Worm (Caenorhabditis elegans) whole organism, early embryonic: Measurements from ENCODE around the gene F09E10.7.

Source experiments
- B0310.2 ChIP-seq: sonication (generic microtip); optimal IDR thresholded peaks from 2 replicates; lab custom pipeline; 2016; ENCODE audit warnings: mild to moderate bottlenecking, missing genetic modification characterization, missing compliant biosample characterization
- F13C5.2 ChIP-seq: sonication (generic microtip); optimal IDR thresholded peaks from 2 replicates; lab custom pipeline; 2017; ENCODE audit warnings: mild to moderate bottlenecking, missing genetic modification characterization, inconsistent platforms, missing compliant biosample characterization
- aly-1 ChIP-seq: sonication (generic microtip); optimal IDR thresholded peaks from 2 replicates; lab custom pipeline; 2016; ENCODE audit warnings: missing genetic modification characterization, missing compliant biosample characterization
- ama-1 ChIP-seq: fragments of 150-350 bp; optimal IDR thresholded peaks from 2 replicates; lab custom pipeline; 2014
- ceh-13 ChIP-seq: fragments of 200-800 bp; sonication (Bioruptor generic); optimal IDR thresholded peaks from 2 replicates; lab custom pipeline; 2018; ENCODE audit warnings: mild to moderate bottlenecking, missing genetic modification characterization, missing compliant biosample characterization
- ceh-36 ChIP-seq: sonication (generic microtip); optimal IDR thresholded peaks from 2 replicates; lab custom pipeline; 2016; ENCODE audit warnings: missing genetic modification characterization, inconsistent platforms, missing compliant biosample characterization
- ets-7 ChIP-seq: sonication (generic microtip); optimal IDR thresholded peaks from 2 replicates; lab custom pipeline; 2016; ENCODE audit warnings: missing genotype, missing genetic modification characterization, missing compliant biosample characterization
- flt-1 ChIP-seq: fragments of 200-800 bp; sonication (Bioruptor generic); IDR thresholded peaks from 2 replicates; pipeline ENCODE4 v1.3.6; 2022; ENCODE audit warnings: missing genetic modification characterization, missing compliant biosample characterization
- hmbx-1 ChIP-seq: sonication (generic microtip); optimal IDR thresholded peaks from 2 replicates; lab custom pipeline; 2016; ENCODE audit warnings: mild to moderate bottlenecking, missing genetic modification characterization, missing compliant biosample characterization
- hmg-4 ChIP-seq: fragments of 200-800 bp; sonication (Bioruptor generic); optimal IDR thresholded peaks from 2 replicates; lab custom pipeline; 2018; ENCODE audit warnings: mild to moderate bottlenecking, missing genetic modification characterization, missing compliant biosample characterization
- hnd-1 ChIP-seq: sonication (generic microtip); optimal IDR thresholded peaks from 2 replicates; lab custom pipeline; 2016; ENCODE audit warnings: missing genetic modification characterization, missing compliant biosample characterization
- pes-1 ChIP-seq: fragments of 200-800 bp; sonication (Bioruptor generic); IDR thresholded peaks from 2 replicates; pipeline ENCODE4 v1.3.6; 2022; ENCODE audit warnings: missing genetic modification reagents, missing genetic modification characterization, missing compliant biosample characterization
- scrt-1 ChIP-seq: fragments of 200-800 bp; sonication (Bioruptor generic); IDR thresholded peaks from 2 replicates; pipeline ENCODE4 v1.3.6; 2022; ENCODE audit warnings: missing genetic modification characterization, missing compliant biosample characterization
- sea-1 ChIP-seq: fragments of 200-800 bp; sonication (Bioruptor generic); conservative IDR thresholded peaks from 2 replicates; pipeline ENCODE4 v1.3.6; 2022; ENCODE audit warnings: missing genetic modification characterization, missing compliant biosample characterization
- tbx-11 ChIP-seq: fragments of 200-800 bp; sonication (Bioruptor generic); IDR thresholded peaks from 2 replicates; pipeline ENCODE4 v1.3.6; 2022; ENCODE audit warnings: missing genetic modification characterization, missing compliant biosample characterization
- tbx-37 ChIP-seq: fragments of 200-800 bp; sonication (Bioruptor generic); conservative IDR thresholded peaks from 2 replicates; pipeline ENCODE4 v1.3.6; 2022; ENCODE audit warnings: missing genetic modification reagents, missing genetic modification characterization, missing compliant biosample characterization
- tra-4 ChIP-seq: sonication (generic microtip); optimal IDR thresholded peaks from 2 replicates; lab custom pipeline; 2017; ENCODE audit warnings: missing genetic modification characterization, missing compliant biosample characterization

F09E10.7 gene

ce11 chrX:1473794-1474193 is 27.9 kb downstream of the F09E10.7 start:
- TF ChIP-seq B0310.2 (tag; lab: Kevin White, UChicago) (no peak), hnd-1 (no peak)

ce11 chrX:1472880-1473279 is 28.8 kb downstream of the F09E10.7 start, which contains the start of gene D1005.5:
TSS of gene D1005.5 (minus strand) at chrX:1472980.
- TF ChIP-seq ceh-36 (tag; lab: Kevin White, UChicago) (no peak), B0310.2 (tag; lab: Kevin White, UChicago) (no peak), hmg-4 (no peak), tra-4 (tag; lab: Kevin White, UChicago) (no peak), ama-1 (lab: Kevin White, UChicago) (no peak)

- TF ChIP-seq scrt-1 (GFP tag; lab: Robert Waterston, UW) (no peak), tbx-37 (GFP tag; lab: Robert Waterston, UW) (no peak), hmbx-1 (tag; lab: Kevin White, UChicago) (no peak), ama-1 (lab: Kevin White, UChicago) (no peak), F13C5.2 (no peak), aly-1 (tag; lab: Kevin White, UChicago) (no peak), flt-1 (GFP tag; lab: Robert Waterston, UW) (no peak), hnd-1 (no peak), tbx-11 (GFP tag; lab: Robert Waterston, UW) (no peak), ceh-36 (tag; lab: Kevin White, UChicago) (no peak), hmg-4 (no peak)
Observed at ce11 chrX:1471232-1471631, 30.4 kb downstream of the F09E10.7 start.

- TF ChIP-seq B0310.2 (tag; lab: Kevin White, UChicago) (no peak), hmg-4 (no peak), aly-1 (tag; lab: Kevin White, UChicago) (no peak), tbx-11 (GFP tag; lab: Robert Waterston, UW) (no peak), hnd-1 (no peak), ceh-13 (no peak), ceh-36 (tag; lab: Kevin White, UChicago) (no peak)
Observed at ce11 chrX:1468057-1468456, 33.6 kb downstream of the F09E10.7 start.

ce11 chrX:1464699-1465098 is 37.0 kb downstream of the F09E10.7 start, which contains the start of gene D1005.6:
TSS of gene D1005.6 (minus strand) at chrX:1464799.
- TF ChIP-seq scrt-1 (GFP tag; lab: Robert Waterston, UW), result no peak
- TF ChIP-seq tra-4 (tag; lab: Kevin White, UChicago), result no peak
- TF ChIP-seq B0310.2 (tag; lab: Kevin White, UChicago), result no peak
- no peak for TF ChIP-seq ceh-13
- TF ChIP-seq sea-1 (GFP tag; lab: Robert Waterston, UW), result no peak
- no peak for TF ChIP-seq hnd-1
- no peak for TF ChIP-seq ceh-36 (tag; lab: Kevin White, UChicago)
- no peak for TF ChIP-seq tbx-37 (GFP tag; lab: Robert Waterston, UW)
- TF ChIP-seq hmbx-1 (tag; lab: Kevin White, UChicago), result no peak

ce11 chrX:1459756-1460155 is 41.9 kb downstream of the F09E10.7 start:
- TF ChIP-seq hmbx-1 (tag; lab: Kevin White, UChicago) (no peak), ets-7 (no peak), scrt-1 (GFP tag; lab: Robert Waterston, UW) (no peak), hmg-4 (no peak), pes-1 (GFP tag; lab: Robert Waterston, UW) (no peak), tbx-11 (GFP tag; lab: Robert Waterston, UW) (no peak), aly-1 (tag; lab: Kevin White, UChicago) (no peak), flt-1 (GFP tag; lab: Robert Waterston, UW) (no peak), sea-1 (GFP tag; lab: Robert Waterston, UW) (no peak), F13C5.2 (no peak), tra-4 (tag; lab: Kevin White, UChicago) (no peak), tbx-37 (GFP tag; lab: Robert Waterston, UW) (no peak), ceh-13 (no peak), ama-1 (lab: Kevin White, UChicago) (no peak), hnd-1 (no peak), ceh-36 (tag; lab: Kevin White, UChicago) (no peak), B0310.2 (tag; lab: Kevin White, UChicago) (no peak)

- TF ChIP-seq tbx-11 (GFP tag; lab: Robert Waterston, UW) (no peak), hmg-4 (no peak), hmbx-1 (tag; lab: Kevin White, UChicago) (no peak), ceh-13 (no peak), flt-1 (GFP tag; lab: Robert Waterston, UW) (no peak), ama-1 (lab: Kevin White, UChicago) (no peak), scrt-1 (GFP tag; lab: Robert Waterston, UW) (no peak), ceh-36 (tag; lab: Kevin White, UChicago) (no peak), ets-7 (no peak), pes-1 (GFP tag; lab: Robert Waterston, UW) (no peak), F13C5.2 (no peak), tbx-37 (GFP tag; lab: Robert Waterston, UW) (no peak), hnd-1 (no peak), B0310.2 (tag; lab: Kevin White, UChicago) (no peak), aly-1 (tag; lab: Kevin White, UChicago) (no peak), sea-1 (GFP tag; lab: Robert Waterston, UW) (no peak), tra-4 (tag; lab: Kevin White, UChicago) (no peak)
Observed at ce11 chrX:1458793-1459192, 42.9 kb downstream of the F09E10.7 start, which contains the start of gene D1005.2. TSS of gene D1005.2 (plus strand) at chrX:1459022.

ce11 chrX:1456350-1457080 is 45.1 kb downstream of the F09E10.7 start:
- TF ChIP-seq ceh-13, result no peak
- TF ChIP-seq ama-1 (lab: Kevin White, UChicago), result no peak
- no peak for TF ChIP-seq ets-7
- no peak for TF ChIP-seq tra-4 (tag; lab: Kevin White, UChicago)
- no peak for TF ChIP-seq F13C5.2
- TF ChIP-seq tbx-11 (GFP tag; lab: Robert Waterston, UW), result no peak
- no peak for TF ChIP-seq sea-1 (GFP tag; lab: Robert Waterston, UW)
- TF ChIP-seq hnd-1, result no peak
- no peak for TF ChIP-seq tbx-37 (GFP tag; lab: Robert Waterston, UW)
- no peak for TF ChIP-seq ceh-36 (tag; lab: Kevin White, UChicago)
- no peak for TF ChIP-seq hmbx-1 (tag; lab: Kevin White, UChicago)
- TF ChIP-seq flt-1 (GFP tag; lab: Robert Waterston, UW), result no peak
- TF ChIP-seq hmg-4, result no peak
- TF ChIP-seq pes-1 (GFP tag; lab: Robert Waterston, UW), result no peak
